Fruit fly (Drosophila melanogaster) whole organism, wandering third instar larva: ENCODE measurements around the gene Nprl3.

ENCODE experiments used
- CG32264 ChIP-seq: fragments of 200-800 bp; sonication (Bioruptor generic); optimal IDR thresholded peaks from 2 replicates; lab custom pipeline; 2016; ENCODE audit warnings: missing biosample characterization, missing genetic modification characterization
- CG9705 ChIP-seq: fragments of 200-800 bp; sonication (Bioruptor generic); optimal IDR thresholded peaks from 2 replicates; lab custom pipeline; 2018; ENCODE audit warnings: missing biosample characterization, mild to moderate bottlenecking, missing genetic modification characterization
- Dfd ChIP-seq: fragments of >200 bp; optimal IDR thresholded peaks from 2 replicates; lab custom pipeline; 2017; ENCODE audit warnings: missing biosample characterization, missing genetic modification characterization
- Dif ChIP-seq: fragments of 200-275, 200-300 bp; sonication (Bioruptor generic); optimal IDR thresholded peaks from 2 replicates; lab custom pipeline; 2018; ENCODE audit warnings: missing biosample characterization, missing genetic modification characterization; ENCODE audit not compliant: partially characterized antibody
- GATAd ChIP-seq: sonication (Bioruptor generic); optimal IDR thresholded peaks from 2 replicates; lab custom pipeline; 2016; ENCODE audit warnings: missing biosample characterization, missing genetic modification characterization
- HLH106 ChIP-seq: fragments of 200-800 bp; optimal IDR thresholded peaks from 3 replicates; lab custom pipeline; 2019; ENCODE audit warnings: missing biosample characterization, mild to moderate bottlenecking, missing genetic modification characterization, moderate library complexity
- Hnf4 ChIP-seq: fragments of 200-800 bp; sonication (Bioruptor generic); optimal IDR thresholded peaks from 2 replicates; lab custom pipeline; 2016; ENCODE audit warnings: missing biosample characterization, mild to moderate bottlenecking, missing genetic modification characterization
- Rel ChIP-seq, 2 experiments: fragments of 200-800 bp; sonication (Bioruptor generic) in 1 of 2; optimal IDR thresholded peaks; 2 replicates in 1 of 2; 3 replicates in 1 of 2; lab custom pipeline; 2016 to 2019; ENCODE audit warnings: mild to moderate bottlenecking in 2 of 2, missing biosample characterization in 2 of 2, missing genetic modification characterization in 2 of 2, moderate library complexity in 1 of 2
- h ChIP-seq: fragments of 200-800 bp; sonication (Bioruptor generic); optimal IDR thresholded peaks from 3 replicates; lab custom pipeline; 2016; ENCODE audit warnings: missing biosample characterization, mild to moderate bottlenecking, missing genetic modification characterization
- lola ChIP-seq: fragments of >200 bp; optimal IDR thresholded peaks from 2 replicates; lab custom pipeline; 2017; ENCODE audit warnings: missing biosample characterization, missing genetic modification characterization
- psq ChIP-seq: fragments of 200-800 bp; sonication (Bioruptor generic); optimal IDR thresholded peaks from 3 replicates; lab custom pipeline; 2017; ENCODE audit warnings: missing biosample characterization, mild to moderate bottlenecking, missing genetic modification characterization, moderate library complexity

dm6 chr3L:14004963-14005458 lies 3.3 kb upstream of the Nprl3 start:
- TF ChIP-seq HLH106: peak; percentile 90
- peak; percentile 99 for TF ChIP-seq h (GFP tag; lab: Kevin White, UChicago)
- no peak for TF ChIP-seq Hnf4 (GFP tag; lab: Kevin White, UChicago)
- no peak for TF ChIP-seq lola (GFP tag; lab: Kevin White, UChicago)
- no peak for TF ChIP-seq Dif (GFP tag; lab: Kevin White, UChicago)
- TF ChIP-seq CG9705 (GFP tag; lab: Kevin White, UChicago): peak; percentile 82
- TF ChIP-seq psq (GFP tag; lab: Kevin White, UChicago): peak; percentile 97
- peak; percentile 98 for TF ChIP-seq CG32264 (GFP tag; lab: Kevin White, UChicago)
- no peak for TF ChIP-seq Dfd (GFP tag; lab: Kevin White, UChicago)
- peak; percentile 91 for TF ChIP-seq Rel (GFP tag; optimal IDR thresholded peaks at IDR 0.05; lab: Kevin White, UChicago)
- peak; percentile 95 for TF ChIP-seq Rel (tag; optimal IDR thresholded peaks at IDR 0.05; lab: Kevin White, UChicago)
- TF ChIP-seq GATAd (GFP tag; lab: Kevin White, UChicago): no peak
